Fruit fly (Drosophila melanogaster): ENCODE results near the gene fzr.

DNA sequence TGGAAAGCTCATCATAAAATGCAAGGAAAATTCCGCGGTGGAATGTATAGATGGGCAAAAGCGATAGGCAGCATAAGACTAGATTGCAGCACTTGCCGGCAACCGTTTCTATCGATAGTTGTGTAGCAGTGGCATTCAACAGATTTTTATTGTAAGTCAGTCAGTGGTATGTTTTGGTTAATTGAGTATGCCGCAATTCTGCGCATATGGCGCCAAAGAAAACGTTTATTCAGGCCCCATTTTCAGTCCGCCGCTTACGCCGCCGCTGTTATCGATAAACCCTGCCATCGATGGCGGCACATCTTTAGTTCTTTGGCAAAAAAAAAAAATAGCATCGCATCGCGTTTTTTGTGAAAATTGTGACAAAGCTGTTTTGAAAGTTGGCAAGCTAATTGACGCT, 29.6 kb downstream of the fzr start, which contains the start of the genes Cbp80 and Torsin:
- TF ChIP-seq CG33017 (tag; optimal IDR thresholded peaks at IDR 0.05) (no peak), CG1620 (GFP tag; optimal IDR thresholded peaks at IDR 0.05) (peak; percentile 3), bab1 (GFP tag; optimal IDR thresholded peaks at IDR 0.05) (peak; percentile 63), CG14711 (tag; optimal IDR thresholded peaks at IDR 0.05) (peak; percentile 5), CG11617 (GFP tag; optimal IDR thresholded peaks at IDR 0.05) (peak; percentile 28), tj (GFP tag; optimal IDR thresholded peaks at IDR 0.05) (peak; percentile 86), toe (GFP tag; optimal IDR thresholded peaks at IDR 0.05) (no peak), CG7101 (tag; optimal IDR thresholded peaks at IDR 0.05) (no peak), Crg-1 (GFP tag; optimal IDR thresholded peaks at IDR 0.05) (no peak), Hr96 (GFP tag; optimal IDR thresholded peaks at IDR 0.05) (no peak), CG7045 (GFP tag; optimal IDR thresholded peaks at IDR 0.05) (no peak), ovo (GFP tag; optimal IDR thresholded peaks at IDR 0.05) (no peak), cic (GFP tag; optimal IDR thresholded peaks at IDR 0.05) (no peak), Mnt (GFP tag; optimal IDR thresholded peaks at IDR 0.05) (peak; percentile 23)

All from whole organism, adult.